Worm (Caenorhabditis elegans) whole organism, mixed stage, embryonic: ENCODE measurements around the gene Y97E10AR.4.

Experiments used
- M03D4.4 ChIP-seq: sonication (generic microtip); optimal IDR thresholded peaks from 2 replicates; lab custom pipeline; 2017; ENCODE audit warnings: mild to moderate bottlenecking, missing genetic modification characterization, missing compliant biosample characterization
- bed-3 ChIP-seq: fragments of 200-800 bp; sonication (Bioruptor generic); optimal IDR thresholded peaks from 3 replicates; lab custom pipeline; 2018; ENCODE audit warnings: mild to moderate bottlenecking, missing genetic modification characterization, moderate library complexity, missing compliant biosample characterization
- blmp-1 ChIP-seq: fragments of 150-350 bp; optimal IDR thresholded peaks from 2 replicates; lab custom pipeline; 2014; ENCODE audit warnings: missing biosample characterization, missing genetic modification characterization
- ceh-39 ChIP-seq: fragments of 150-350 bp; optimal IDR thresholded peaks from 2 replicates; lab custom pipeline; 2014; ENCODE audit warnings: missing biosample characterization, missing genetic modification characterization
- ceh-43 ChIP-seq: fragments of 200-800 bp; sonication (Bioruptor generic); optimal IDR thresholded peaks from 2 replicates; lab custom pipeline; 2018; ENCODE audit warnings: mild to moderate bottlenecking, missing genetic modification characterization, moderate library complexity, missing compliant biosample characterization
- ceh-83 ChIP-seq: fragments of 200-800 bp; sonication (Bioruptor generic); optimal IDR thresholded peaks from 2 replicates; lab custom pipeline; 2018; ENCODE audit warnings: mild to moderate bottlenecking, missing genetic modification characterization, missing compliant biosample characterization
- ces-1 ChIP-seq: fragments of 150-350 bp; optimal IDR thresholded peaks from 2 replicates; lab custom pipeline; 2014; ENCODE audit warnings: missing biosample characterization, missing genetic modification reagents, missing genetic modification characterization
- cnd-1 ChIP-seq: fragments of 200-800 bp; sonication (Bioruptor generic); optimal IDR thresholded peaks from 2 replicates; lab custom pipeline; 2018; ENCODE audit warnings: mild to moderate bottlenecking, missing genetic modification characterization, missing compliant biosample characterization
- drap-1 ChIP-seq: fragments of 200-800 bp; sonication (Bioruptor generic); optimal IDR thresholded peaks from 3 replicates; lab custom pipeline; 2018; ENCODE audit warnings: mild to moderate bottlenecking, missing genetic modification characterization, missing compliant biosample characterization
- elt-1 ChIP-seq: sonication (generic microtip); optimal IDR thresholded peaks from 2 replicates; lab custom pipeline; 2017; ENCODE audit warnings: missing genetic modification characterization, mild to moderate bottlenecking, missing compliant biosample characterization, antibody characterized with exemption, moderate library complexity, borderline replicate concordance; ENCODE audit not compliant: insufficient read depth
- elt-3 ChIP-seq: fragments of 150-350 bp; optimal IDR thresholded peaks from 2 replicates; lab custom pipeline; 2014; ENCODE audit warnings: missing biosample characterization, missing genetic modification characterization
- flh-1 ChIP-seq: fragments of 200-800 bp; sonication (Bioruptor generic); optimal IDR thresholded peaks from 2 replicates; lab custom pipeline; 2018; ENCODE audit warnings: mild to moderate bottlenecking, missing genetic modification characterization, moderate library complexity, missing compliant biosample characterization
- ham-2 ChIP-seq: fragments of 200-800 bp; sonication (Bioruptor generic); optimal IDR thresholded peaks from 2 replicates; lab custom pipeline; 2018; ENCODE audit warnings: mild to moderate bottlenecking, missing genetic modification characterization, missing compliant biosample characterization
- hlh-1 ChIP-seq: fragments of 150-350 bp; optimal IDR thresholded peaks from 2 replicates; lab custom pipeline; 2014; ENCODE audit warnings: missing biosample characterization, missing genetic modification reagents, missing genetic modification characterization
- lin-13 ChIP-seq: fragments of 150-350 bp; optimal IDR thresholded peaks from 2 replicates; lab custom pipeline; 2014; ENCODE audit warnings: missing biosample characterization, missing genetic modification characterization
- lin-32 ChIP-seq: fragments of 200-800 bp; sonication (Bioruptor generic); optimal IDR thresholded peaks from 2 replicates; lab custom pipeline; 2018; ENCODE audit warnings: mild to moderate bottlenecking, missing genetic modification characterization, missing compliant biosample characterization
- lsy-2 ChIP-seq: fragments of 150-350 bp; optimal IDR thresholded peaks from 2 replicates; lab custom pipeline; 2014; ENCODE audit warnings: missing biosample characterization, missing genetic modification characterization
- mab-5 ChIP-seq: fragments of 150-350 bp; optimal IDR thresholded peaks from 2 replicates; lab custom pipeline; 2014; ENCODE audit warnings: missing biosample characterization, missing genetic modification characterization
- mep-1 ChIP-seq: fragments of 150-350 bp; optimal IDR thresholded peaks from 2 replicates; lab custom pipeline; 2017; ENCODE audit warnings: missing biosample characterization, missing genetic modification reagents, missing genetic modification characterization, inconsistent platforms
- mls-2 ChIP-seq: sonication (generic microtip); optimal IDR thresholded peaks from 2 replicates; lab custom pipeline; 2016; ENCODE audit warnings: mild to moderate bottlenecking, missing genetic modification characterization, moderate library complexity, missing compliant biosample characterization
- nhr-12 ChIP-seq: fragments of 150-350 bp; optimal IDR thresholded peaks from 2 replicates; lab custom pipeline; 2014; ENCODE audit warnings: missing biosample characterization, missing genetic modification characterization
- nhr-2 ChIP-seq: fragments of 150-350 bp; optimal IDR thresholded peaks from 2 replicates; lab custom pipeline; 2014; ENCODE audit warnings: missing biosample characterization, missing genetic modification characterization
- nhr-28 ChIP-seq: fragments of 150-350 bp; optimal IDR thresholded peaks from 2 replicates; lab custom pipeline; 2014; ENCODE audit warnings: missing biosample characterization, missing genetic modification characterization
- nhr-76 ChIP-seq: sonication (generic microtip); optimal IDR thresholded peaks from 2 replicates; lab custom pipeline; 2017; ENCODE audit warnings: missing biosample characterization, missing genetic modification characterization
- pha-4 ChIP-seq: fragments of 150-350 bp; optimal IDR thresholded peaks from 2 replicates; lab custom pipeline; 2018; ENCODE audit warnings: missing biosample characterization, missing genetic modification reagents, missing genetic modification characterization
- sem-2 ChIP-seq: fragments of 200-800 bp; sonication (Bioruptor generic); optimal IDR thresholded peaks from 2 replicates; lab custom pipeline; 2018; ENCODE audit warnings: mild to moderate bottlenecking, missing genetic modification characterization, missing compliant biosample characterization
- snpc-4 ChIP-seq: fragments of 150-350 bp; optimal IDR thresholded peaks from 2 replicates; lab custom pipeline; 2014; ENCODE audit warnings: missing biosample characterization, missing genetic modification characterization
- tbx-8 ChIP-seq: fragments of 200-800 bp; sonication (Bioruptor generic); optimal IDR thresholded peaks from 2 replicates; lab custom pipeline; 2018; ENCODE audit warnings: mild to moderate bottlenecking, missing genetic modification characterization, moderate library complexity, missing compliant biosample characterization
- unc-120 ChIP-seq: sonication (generic microtip); optimal IDR thresholded peaks from 2 replicates; lab custom pipeline; 2017; ENCODE audit warnings: missing genetic modification characterization, missing compliant biosample characterization; ENCODE audit not compliant: poor library complexity, severe bottlenecking
- unc-39 ChIP-seq: fragments of 150-350 bp; optimal IDR thresholded peaks from 2 replicates; lab custom pipeline; 2014; ENCODE audit warnings: missing biosample characterization, missing genetic modification characterization
- unc-62 ChIP-seq: fragments of 150-350 bp; optimal IDR thresholded peaks from 2 replicates; lab custom pipeline; 2014; ENCODE audit warnings: missing biosample characterization, missing genetic modification reagents, missing genetic modification characterization
- zip-8 ChIP-seq: fragments of 150-350 bp; optimal IDR thresholded peaks from 2 replicates; lab custom pipeline; 2014; ENCODE audit warnings: missing biosample characterization, missing genetic modification characterization
- ztf-11 ChIP-seq: fragments of 150-350 bp; optimal IDR thresholded peaks from 2 replicates; lab custom pipeline; 2014; ENCODE audit warnings: missing biosample characterization, missing genetic modification characterization

Y97E10AR.4 gene

DNA sequence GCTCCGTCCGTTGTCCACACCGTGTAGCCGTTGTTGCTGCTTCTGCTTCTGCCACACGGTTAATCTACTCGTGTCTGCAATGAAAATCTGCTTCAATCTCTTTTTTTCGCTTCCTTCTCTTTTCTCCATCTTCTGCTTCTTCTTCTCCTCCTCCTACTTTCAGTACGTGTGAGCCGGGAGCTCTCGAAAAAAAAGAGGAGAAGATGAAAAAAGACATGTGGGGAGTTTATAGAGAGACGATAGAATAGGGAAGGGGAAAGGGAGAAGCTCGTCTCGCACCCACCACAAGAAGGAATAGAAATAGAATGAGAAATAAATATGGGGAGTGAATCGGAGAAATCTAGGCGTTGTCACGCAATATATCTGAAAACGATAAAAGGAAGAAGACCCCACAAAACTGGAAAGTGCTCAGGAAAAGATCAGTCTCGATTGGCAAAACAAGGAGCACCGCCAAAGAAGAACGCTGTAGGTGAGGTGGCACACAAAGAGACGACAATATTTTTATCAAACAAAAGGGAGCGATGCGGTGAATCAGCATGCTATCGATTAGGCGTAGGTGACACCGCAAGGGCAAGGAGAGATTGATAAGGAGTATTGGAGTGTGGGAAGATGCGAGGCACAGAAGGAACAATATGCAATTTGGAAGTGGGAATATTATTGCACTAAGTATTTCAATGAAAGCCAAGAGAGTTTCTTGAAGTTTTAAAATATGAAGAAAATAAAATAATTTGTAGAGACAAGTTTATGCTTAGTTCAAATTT lies 32.2 kb downstream of the Y97E10AR.4 start, which contains the start of gene let-413:
TSS of gene let-413 (minus strand) at position 76 of the 761 bp plus-strand sequence.
- TF ChIP-seq lin-32 (no peak), flh-1 (no peak), nhr-12 (tag; lab: Kevin White, UChicago) (no peak), ham-2 (GFP tag; lab: Kevin White, UChicago) (no peak), unc-120 (tag; lab: Kevin White, UChicago) (no peak), ztf-11 (no peak), elt-3 (no peak), lin-13 (tag; lab: Kevin White, UChicago) (no peak), bed-3 (GFP tag; lab: Kevin White, UChicago) (no peak), elt-1 (no peak), unc-62 (no peak), mab-5 (tag; lab: Kevin White, UChicago) (no peak), zip-8 (tag; lab: Kevin White, UChicago) (no peak), ceh-39 (tag; lab: Kevin White, UChicago) (no peak)

DNA sequence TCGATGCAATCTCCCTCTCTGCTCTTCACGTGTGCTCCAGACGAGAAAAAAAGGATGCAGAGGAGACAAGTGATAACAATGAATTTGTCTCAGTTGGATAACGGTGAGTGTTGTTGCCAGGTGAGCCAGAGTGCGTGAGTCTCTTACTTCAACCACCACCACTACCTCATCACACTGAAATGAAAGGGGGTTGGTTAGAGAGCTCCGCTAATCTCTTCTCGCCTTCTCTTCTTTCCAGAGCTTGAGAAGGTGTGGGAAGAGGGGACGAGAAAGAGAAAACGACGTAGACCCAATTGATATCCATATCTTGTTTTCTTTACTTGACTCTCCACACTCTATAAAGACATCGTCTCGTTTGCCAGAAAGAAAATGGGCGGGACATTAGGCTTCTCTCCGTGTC lies 38.7 kb downstream of the Y97E10AR.4 start:
- TF ChIP-seq snpc-4 (tag; lab: Kevin White, UChicago): no peak
- no peak for TF ChIP-seq tbx-8 (GFP tag; lab: Kevin White, UChicago)
- TF ChIP-seq pha-4 (tag; lab: Kevin White, UChicago): no peak
- no peak for TF ChIP-seq nhr-76
- no peak for TF ChIP-seq ham-2 (GFP tag; lab: Kevin White, UChicago)
- no peak for TF ChIP-seq ces-1 (GFP tag; lab: Kevin White, UChicago)
- no peak for TF ChIP-seq mls-2 (tag; lab: Kevin White, UChicago)
- TF ChIP-seq mab-5 (tag; lab: Kevin White, UChicago): no peak
- no peak for TF ChIP-seq hlh-1
- TF ChIP-seq elt-1: no peak
- no peak for TF ChIP-seq unc-39
- TF ChIP-seq sem-2 (GFP tag; lab: Kevin White, UChicago): no peak
- TF ChIP-seq lsy-2 (tag; lab: Kevin White, UChicago): no peak
- TF ChIP-seq ceh-43: no peak
- TF ChIP-seq M03D4.4 (tag; lab: Kevin White, UChicago): no peak
- TF ChIP-seq ceh-83 (GFP tag; lab: Kevin White, UChicago): no peak
- TF ChIP-seq flh-1: no peak
- TF ChIP-seq lin-32: no peak
- TF ChIP-seq unc-62: no peak
- no peak for TF ChIP-seq lin-13 (tag; lab: Kevin White, UChicago)

DNA sequence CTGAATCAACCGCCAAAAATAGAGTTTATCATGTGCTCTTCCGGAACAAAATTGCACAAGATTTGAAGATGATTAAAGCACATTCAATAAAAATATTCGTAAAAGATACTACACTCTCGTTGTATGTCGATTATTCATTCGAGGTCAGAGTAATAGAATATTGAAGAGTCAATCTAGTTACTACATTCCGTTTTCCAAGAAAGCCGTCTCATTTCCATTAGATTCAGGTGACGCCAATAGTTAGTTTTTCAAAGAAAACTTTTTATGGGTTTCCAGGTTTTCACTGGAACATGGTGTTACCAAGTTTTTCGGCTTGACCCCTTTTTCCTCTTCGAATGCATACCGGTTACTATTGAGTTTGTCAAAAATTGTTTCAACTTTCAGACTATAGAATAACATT lies 39.5 kb downstream of the Y97E10AR.4 start:
- TF ChIP-seq nhr-28 (tag; lab: Kevin White, UChicago): no peak
- TF ChIP-seq drap-1 (GFP tag; lab: Kevin White, UChicago): no peak
- TF ChIP-seq ham-2 (GFP tag; lab: Kevin White, UChicago): no peak
- TF ChIP-seq lin-32: no peak
- no peak for TF ChIP-seq snpc-4 (tag; lab: Kevin White, UChicago)
- TF ChIP-seq blmp-1 (tag; lab: Kevin White, UChicago): no peak
- no peak for TF ChIP-seq mls-2 (tag; lab: Kevin White, UChicago)
- no peak for TF ChIP-seq lin-13 (tag; lab: Kevin White, UChicago)
- TF ChIP-seq mep-1 (tag; lab: Kevin White, UChicago): no peak
- TF ChIP-seq, all 35 proteins: peak for 0

ce11 chrV:7969107-7969506 lies 40.9 kb downstream of the Y97E10AR.4 start, which contains the start of gene che-7:
Gene che-7, minus strand, starts transcription at chrV:7969207.
- TF ChIP-seq elt-1: no peak
- no peak for TF ChIP-seq unc-120 (tag; lab: Kevin White, UChicago)
- TF ChIP-seq nhr-2 (tag; lab: Kevin White, UChicago): no peak
- TF ChIP-seq M03D4.4 (tag; lab: Kevin White, UChicago): no peak
- TF ChIP-seq ztf-11: no peak
- no peak for TF ChIP-seq blmp-1 (tag; lab: Kevin White, UChicago)
- TF ChIP-seq hlh-1: no peak
- no peak for TF ChIP-seq ces-1 (GFP tag; lab: Kevin White, UChicago)
- no peak for TF ChIP-seq cnd-1 (tag; lab: Kevin White, UChicago)
- TF ChIP-seq ham-2 (GFP tag; lab: Kevin White, UChicago): no peak
- no peak for TF ChIP-seq flh-1
- no peak for TF ChIP-seq sem-2 (GFP tag; lab: Kevin White, UChicago)
- TF ChIP-seq unc-39: no peak
- no peak for TF ChIP-seq nhr-76
- no peak for TF ChIP-seq nhr-28 (tag; lab: Kevin White, UChicago)
- no peak for TF ChIP-seq ceh-43
